Fruit fly (Drosophila melanogaster) whole organism, adult: ENCODE results near the gene Osi14.

ENCODE experiments used
- CG11617 ChIP-seq: fragments of 200-800 bp; sonication (Bioruptor generic); optimal IDR thresholded peaks from 2 replicates; lab custom pipeline; 2017; ENCODE audit warnings: mild to moderate bottlenecking, missing biosample characterization, missing genetic modification reagents, missing genetic modification characterization
- CG12768 ChIP-seq: fragments of 200-800 bp; sonication (Bioruptor generic); optimal IDR thresholded peaks from 2 replicates; lab custom pipeline; 2017; ENCODE audit warnings: missing biosample characterization, missing genetic modification characterization, mild to moderate bottlenecking, moderate library complexity, missing genetic modification reagents
- CG14711 ChIP-seq: fragments of 200-800 bp; sonication (Bioruptor generic); optimal IDR thresholded peaks from 2 replicates; lab custom pipeline; 2018; ENCODE audit warnings: missing biosample characterization, mild to moderate bottlenecking, missing genetic modification characterization, moderate library complexity
- CG1620 ChIP-seq: fragments of 200-800 bp; sonication (Bioruptor generic); optimal IDR thresholded peaks from 2 replicates; lab custom pipeline; 2016; ENCODE audit warnings: missing biosample characterization, missing genetic modification characterization
- CG33017 ChIP-seq: fragments of 200-800 bp; sonication (Bioruptor generic); optimal IDR thresholded peaks from 2 replicates; lab custom pipeline; 2018; ENCODE audit warnings: missing biosample characterization, mild to moderate bottlenecking, missing genetic modification characterization, moderate library complexity
- CG5204 ChIP-seq: fragments of 200-800 bp; sonication (Bioruptor generic); optimal IDR thresholded peaks from 2 replicates; lab custom pipeline; 2016; ENCODE audit warnings: missing biosample characterization, missing genetic modification characterization
- CG7045 ChIP-seq: fragments of 200-800 bp; sonication (Bioruptor generic); optimal IDR thresholded peaks from 2 replicates; lab custom pipeline; 2017; ENCODE audit warnings: missing biosample characterization, mild to moderate bottlenecking, missing genetic modification characterization
- CG7101 ChIP-seq: fragments of 200-800 bp; sonication (Bioruptor generic); optimal IDR thresholded peaks from 2 replicates; lab custom pipeline; 2018; ENCODE audit warnings: missing biosample characterization, mild to moderate bottlenecking, missing genetic modification characterization, moderate library complexity
- Clk ChIP-seq: fragments of 200-800 bp; sonication (Bioruptor generic); optimal IDR thresholded peaks from 2 replicates; lab custom pipeline; 2017; ENCODE audit warnings: missing biosample characterization, missing genetic modification characterization
- Crg-1 ChIP-seq: fragments of 200-800 bp; sonication (Bioruptor generic); optimal IDR thresholded peaks from 2 replicates; lab custom pipeline; 2016; ENCODE audit warnings: missing biosample characterization, missing genetic modification characterization
- Hr96 ChIP-seq: fragments of 200-800 bp; sonication (Bioruptor generic); optimal IDR thresholded peaks from 2 replicates; lab custom pipeline; 2016; ENCODE audit warnings: missing biosample characterization, missing genetic modification characterization
- Mnt ChIP-seq: fragments of 200-800 bp; sonication (Bioruptor generic); optimal IDR thresholded peaks from 2 replicates; lab custom pipeline; 2016; ENCODE audit warnings: missing biosample characterization, mild to moderate bottlenecking, missing genetic modification characterization
- bab1 ChIP-seq: fragments of 200-800 bp; sonication (Bioruptor generic); optimal IDR thresholded peaks from 3 replicates; lab custom pipeline; 2019; ENCODE audit warnings: missing biosample characterization, mild to moderate bottlenecking, missing genetic modification characterization, moderate library complexity
- cic ChIP-seq: fragments of 200-800 bp; sonication (Bioruptor generic); optimal IDR thresholded peaks from 2 replicates; lab custom pipeline; 2017; ENCODE audit warnings: missing biosample characterization, mild to moderate bottlenecking, missing genetic modification characterization, moderate library complexity
- cnc ChIP-seq, 2 experiments: fragments of >200 bp; optimal IDR thresholded peaks; 2 replicates each; lab custom pipeline; 2017
- kay ChIP-seq: fragments of 200-800 bp; sonication (Bioruptor generic); peaks from one replicate; lab custom pipeline; 2016; ENCODE audit warnings: missing biosample characterization, missing genetic modification characterization, borderline replicate concordance
- ovo ChIP-seq: fragments of 200-800 bp; sonication (Bioruptor generic); optimal IDR thresholded peaks from 2 replicates; lab custom pipeline; 2016; ENCODE audit warnings: missing biosample characterization, missing genetic modification characterization
- pad ChIP-seq: fragments of 200-800 bp; sonication (Bioruptor generic); optimal IDR thresholded peaks from 3 replicates; lab custom pipeline; 2017; ENCODE audit warnings: missing biosample characterization, missing genetic modification characterization, mild to moderate bottlenecking, moderate library complexity, missing genetic modification reagents
- tj ChIP-seq: fragments of 200-800 bp; sonication (Bioruptor generic); optimal IDR thresholded peaks from 3 replicates; lab custom pipeline; 2017; ENCODE audit warnings: missing biosample characterization, mild to moderate bottlenecking, missing genetic modification characterization, moderate library complexity
- toe ChIP-seq: fragments of 200-800 bp; sonication (Bioruptor generic); optimal IDR thresholded peaks from 2 replicates; lab custom pipeline; 2016; ENCODE audit warnings: missing biosample characterization, missing genetic modification characterization

Gene Osi14

dm6 chr3R:6298828-6299227, at the start of gene Osi14:
Osi14 (plus strand) TSS chr3R:6299128.
- TF ChIP-seq pad (GFP tag; lab: Kevin White, UChicago) (no peak), CG11617 (no peak), tj (no peak), CG7101 (no peak), CG12768 (GFP tag; lab: Kevin White, UChicago) (no peak), CG1620 (GFP tag; lab: Kevin White, UChicago) (no peak), CG14711 (tag; lab: Kevin White, UChicago) (no peak)

dm6 chr3R:6252809-6253208, 46.1 kb upstream of the Osi14 start:
- TF ChIP-seq CG14711 (tag; lab: Kevin White, UChicago) (no peak), tj (no peak), CG1620 (GFP tag; lab: Kevin White, UChicago) (no peak), Mnt (GFP tag; lab: Kevin White, UChicago) (no peak), kay (GFP tag; lab: Kevin White, UChicago) (no peak), cnc (optimal IDR thresholded peaks at IDR 0.05; lab: Kevin White, UChicago) (no peak), Crg-1 (GFP tag; lab: Kevin White, UChicago) (no peak), CG33017 (no peak), cic (GFP tag; lab: Kevin White, UChicago) (no peak)

- TF ChIP-seq CG33017 (no peak), CG14711 (tag; lab: Kevin White, UChicago) (no peak), CG7101 (no peak), CG7045 (GFP tag; lab: Kevin White, UChicago) (no peak), Mnt (GFP tag; lab: Kevin White, UChicago) (no peak), cic (GFP tag; lab: Kevin White, UChicago) (no peak), pad (GFP tag; lab: Kevin White, UChicago) (no peak), cnc (optimal IDR thresholded peaks at IDR 0.05; lab: Kevin White, UChicago) (no peak), Crg-1 (GFP tag; lab: Kevin White, UChicago) (no peak), ovo (GFP tag; lab: Kevin White, UChicago) (no peak), CG11617 (no peak), tj (no peak)
Observed at dm6 chr3R:6254438-6254837, 44.5 kb upstream of the Osi14 start.

- no peak for TF ChIP-seq cnc (optimal IDR thresholded peaks at IDR 0.05; lab: Kevin White, UChicago)
- TF ChIP-seq CG14711 (tag; lab: Kevin White, UChicago), result no peak
- no peak for TF ChIP-seq tj
- TF ChIP-seq CG1620 (GFP tag; lab: Kevin White, UChicago), result no peak
- TF ChIP-seq ovo (GFP tag; lab: Kevin White, UChicago), result no peak
- no peak for TF ChIP-seq pad (GFP tag; lab: Kevin White, UChicago)
- no peak for TF ChIP-seq Hr96 (GFP tag; lab: Kevin White, UChicago)
- TF ChIP-seq CG7101, result no peak
- TF ChIP-seq Clk (GFP tag; lab: Kevin White, UChicago), result no peak
- TF ChIP-seq CG5204 (GFP tag; lab: Kevin White, UChicago), result no peak
- TF ChIP-seq kay (GFP tag; lab: Kevin White, UChicago), result no peak
- TF ChIP-seq CG33017, result no peak
- TF ChIP-seq CG11617, result no peak
- TF ChIP-seq bab1 (GFP tag; lab: Kevin White, UChicago), result no peak
- no peak for TF ChIP-seq Mnt (GFP tag; lab: Kevin White, UChicago)
- TF ChIP-seq Crg-1 (GFP tag; lab: Kevin White, UChicago), result no peak
- no peak for TF ChIP-seq CG7045 (GFP tag; lab: Kevin White, UChicago)
- no peak for TF ChIP-seq cic (GFP tag; lab: Kevin White, UChicago)
- TF ChIP-seq toe, result no peak
Observed at dm6 chr3R:6254875-6255274, 44.1 kb upstream of the Osi14 start, which contains the start of gene Osi8. Osi8 (plus strand) TSS chr3R:6255175.

- TF ChIP-seq CG14711 (tag; lab: Kevin White, UChicago) (no peak), toe (no peak), bab1 (GFP tag; lab: Kevin White, UChicago) (no peak), CG11617 (no peak), Mnt (GFP tag; lab: Kevin White, UChicago) (no peak), Crg-1 (GFP tag; lab: Kevin White, UChicago) (no peak), CG12768 (GFP tag; lab: Kevin White, UChicago) (no peak), cic (GFP tag; lab: Kevin White, UChicago) (no peak), tj (no peak), CG7045 (GFP tag; lab: Kevin White, UChicago) (no peak), Clk (GFP tag; lab: Kevin White, UChicago) (no peak), kay (GFP tag; lab: Kevin White, UChicago) (no peak), Hr96 (GFP tag; lab: Kevin White, UChicago) (no peak)
Observed at dm6 chr3R:6259837-6260236, 39.1 kb upstream of the Osi14 start, which contains the start of gene Osi9. Osi9 (plus strand) TSS chr3R:6260211.

dm6 chr3R:6263658-6264057, 35.3 kb upstream of the Osi14 start, which contains the start of gene Osi10a:
Osi10a (plus strand) TSS chr3R:6263958.
- TF ChIP-seq Hr96 (GFP tag; lab: Kevin White, UChicago) (no peak), pad (GFP tag; lab: Kevin White, UChicago) (no peak), ovo (GFP tag; lab: Kevin White, UChicago) (no peak)

dm6 chr3R:6265890-6266289, 33.0 kb upstream of the Osi14 start, which contains the start of gene Osi10b:
Osi10b (plus strand) TSS chr3R:6266190.
- no peak for TF ChIP-seq CG12768 (GFP tag; lab: Kevin White, UChicago)
- no peak for TF ChIP-seq cic (GFP tag; lab: Kevin White, UChicago)
- TF ChIP-seq CG5204 (GFP tag; lab: Kevin White, UChicago), result no peak
- no peak for TF ChIP-seq toe
